Worm (Caenorhabditis elegans): ENCODE data around the gene F59D12.5.

ce11 chrX:15609698-15610097 lies 37.5 kb downstream of the F59D12.5 start:
- TF ChIP-seq rnt-1 (tag; optimal IDR thresholded peaks at IDR 0.05) (no peak), pqm-1 (tag; optimal IDR thresholded peaks at IDR 0.05) (no peak), ets-4 (tag; optimal IDR thresholded peaks at IDR 0.05) (no peak), pax-1 (tag; optimal IDR thresholded peaks at IDR 0.05) (no peak), pha-4 (tag; optimal IDR thresholded peaks at IDR 0.05) (no peak), unc-3 (GFP tag; conservative IDR thresholded peaks at IDR 0.05) (no peak), unc-3 (tag; optimal IDR thresholded peaks at IDR 0.05) (no peak), T23F11.4 (GFP tag; optimal IDR thresholded peaks at IDR 0.05) (no peak), ahr-1 (tag; optimal IDR thresholded peaks at IDR 0.05) (no peak), pha-2 (tag; optimal IDR thresholded peaks at IDR 0.05) (no peak), eyg-1 (tag; optimal IDR thresholded peaks at IDR 0.05) (no peak), lin-11 (tag; optimal IDR thresholded peaks at IDR 0.05) (no peak)

Data from whole organism, late embryonic.